Fruit fly (Drosophila melanogaster) whole organism, embryonic: ENCODE results near the gene CG15625.

Source experiments
- Awh ChIP-seq: fragments of 200-800 bp; sonication (Bioruptor generic); IDR thresholded peaks from 2 replicates; pipeline ENCODE4, ENCODE4 v1.3.6; 2022; ENCODE audit warnings: missing biosample characterization, missing genetic modification characterization
- Bteb2 ChIP-seq: fragments of 200-800 bp; sonication (Bioruptor generic); optimal IDR thresholded peaks from 2 replicates; lab custom pipeline; 2016; ENCODE audit warnings: missing biosample characterization, missing genetic modification characterization
- CG10366 ChIP-seq: fragments of 200-800 bp; sonication (Bioruptor generic); IDR thresholded peaks from 2 replicates; pipeline ENCODE4 v1.3.6; 2022; ENCODE audit warnings: missing biosample characterization, missing genetic modification characterization
- CG10565 ChIP-seq: fragments of 200-800 bp; sonication (Bioruptor generic); optimal IDR thresholded peaks from 3 replicates; lab custom pipeline; 2016; ENCODE audit warnings: missing biosample characterization, mild to moderate bottlenecking, missing genetic modification characterization
- CG11247 ChIP-seq: fragments of 200-800 bp; sonication (Bioruptor generic); IDR thresholded peaks from 2 replicates; pipeline ENCODE4 v1.3.6; 2022; ENCODE audit warnings: missing biosample characterization, missing genetic modification characterization
- CG12744 ChIP-seq: fragments of 200-800 bp; sonication (Bioruptor generic); optimal IDR thresholded peaks from 2 replicates; lab custom pipeline; 2016; ENCODE audit warnings: missing biosample characterization, missing genetic modification characterization
- CG15269 ChIP-seq: fragments of 200-800 bp; sonication (Bioruptor generic); optimal IDR thresholded peaks from 2 replicates; lab custom pipeline; 2018; ENCODE audit warnings: missing biosample characterization, mild to moderate bottlenecking, missing genetic modification characterization, moderate library complexity
- CG17328 ChIP-seq: fragments of 200-800 bp; sonication (Bioruptor generic); IDR thresholded peaks from 2 replicates; pipeline ENCODE4 v1.3.6; 2022; ENCODE audit warnings: missing biosample characterization, missing genetic modification characterization
- CG17829 ChIP-seq: fragments of 200-800 bp; optimal IDR thresholded peaks from 2 replicates; lab custom pipeline; 2019; ENCODE audit warnings: missing biosample characterization, mild to moderate bottlenecking, missing genetic modification characterization, moderate library complexity
- CG1832 ChIP-seq: fragments of 200-800 bp; sonication (Bioruptor generic); optimal IDR thresholded peaks from 2 replicates; lab custom pipeline; 2017; ENCODE audit warnings: missing biosample characterization, mild to moderate bottlenecking, missing genetic modification characterization, inconsistent platforms
- CG2120 ChIP-seq: fragments of 200-800 bp; sonication (Bioruptor generic); optimal IDR thresholded peaks from 3 replicates; lab custom pipeline; 2016; ENCODE audit warnings: missing biosample characterization, missing genetic modification characterization
- CG2199 ChIP-seq: fragments of 200-800 bp; sonication (Bioruptor generic); IDR thresholded peaks from 3 replicates; pipeline ENCODE4 v1.3.6; 2022; ENCODE audit warnings: missing biosample characterization, missing genetic modification characterization
- CG30403 ChIP-seq: fragments of 200-800 bp; sonication (Bioruptor generic); optimal IDR thresholded peaks from 3 replicates; lab custom pipeline; 2016; ENCODE audit warnings: missing biosample characterization, missing genetic modification characterization
- CG31365 ChIP-seq: fragments of 200-800 bp; sonication (Bioruptor generic); optimal IDR thresholded peaks from 2 replicates; lab custom pipeline; 2018; ENCODE audit warnings: missing biosample characterization, mild to moderate bottlenecking, missing genetic modification characterization
- CG34224 ChIP-seq: fragments of 200-800 bp; sonication (Bioruptor generic); IDR thresholded peaks from 3 replicates; pipeline ENCODE4 v1.3.6; 2022; ENCODE audit warnings: missing biosample characterization, missing genetic modification characterization; ENCODE audit not compliant: partially characterized antibody
- CG4282 ChIP-seq: fragments of 200-800 bp; sonication (Bioruptor generic); optimal IDR thresholded peaks from 2 replicates; lab custom pipeline; 2016; ENCODE audit warnings: missing biosample characterization, missing genetic modification characterization
- CG4360 ChIP-seq: fragments of 200-800 bp; sonication (Bioruptor generic); IDR thresholded peaks from 2 replicates; pipeline ENCODE4 v1.3.6; 2022; ENCODE audit warnings: missing biosample characterization, missing genetic modification characterization
- CG5180 ChIP-seq: fragments of 200-800 bp; sonication (Bioruptor generic); optimal IDR thresholded peaks from 3 replicates; lab custom pipeline; 2017; ENCODE audit warnings: missing biosample characterization, missing genetic modification characterization, mild to moderate bottlenecking, moderate library complexity, missing genetic modification reagents
- CG6683 ChIP-seq: fragments of 200-800 bp; sonication (Bioruptor generic); optimal IDR thresholded peaks from 2 replicates; lab custom pipeline; 2017; ENCODE audit warnings: missing biosample characterization, mild to moderate bottlenecking, missing genetic modification characterization, missing genetic modification reagents
- CG7839 ChIP-seq: fragments of 200-800 bp; sonication (Bioruptor generic); optimal IDR thresholded peaks from 3 replicates; lab custom pipeline; 2018; ENCODE audit warnings: missing biosample characterization, mild to moderate bottlenecking, missing genetic modification characterization, moderate library complexity
- CG8089 ChIP-seq: fragments of 200-800 bp; sonication (Bioruptor generic); optimal IDR thresholded peaks from 3 replicates; lab custom pipeline; 2016; ENCODE audit warnings: missing biosample characterization, missing genetic modification characterization
- CG9437 ChIP-seq: fragments of 200-800 bp; sonication (Bioruptor generic); optimal IDR thresholded peaks from 2 replicates; lab custom pipeline; 2018; ENCODE audit warnings: missing biosample characterization, mild to moderate bottlenecking, missing genetic modification characterization
- CG9817 ChIP-seq: fragments of 200-800 bp; sonication (Bioruptor generic); optimal IDR thresholded peaks from 2 replicates; lab custom pipeline; 2018; ENCODE audit warnings: missing biosample characterization, mild to moderate bottlenecking, missing genetic modification characterization, moderate library complexity
- CG9876 ChIP-seq: fragments of 200-800 bp; sonication (Bioruptor generic); optimal IDR thresholded peaks from 2 replicates; lab custom pipeline; 2016; ENCODE audit warnings: missing biosample characterization, missing genetic modification characterization
- Dip2 ChIP-seq: fragments of 200-800 bp; sonication (Bioruptor generic); IDR thresholded peaks from 2 replicates; pipeline ENCODE4 v1.3.6; 2022; ENCODE audit warnings: missing biosample characterization, missing genetic modification characterization
- Dll ChIP-seq: fragments of 200-800 bp; sonication (Bioruptor generic); IDR thresholded peaks from 4 replicates; pipeline ENCODE4 v1.3.6; 2022; ENCODE audit warnings: missing biosample characterization, missing genetic modification characterization; ENCODE audit not compliant: partially characterized antibody
- Gsc ChIP-seq: fragments of 200-800 bp; sonication (Bioruptor generic); IDR thresholded peaks from 2 replicates; pipeline ENCODE4 v1.3.6; 2022; ENCODE audit warnings: missing biosample characterization, missing genetic modification characterization
- HLHmδ ChIP-seq: fragments of 200-800 bp; sonication (Bioruptor generic); optimal IDR thresholded peaks from 2 replicates; lab custom pipeline; 2018; ENCODE audit warnings: missing biosample characterization, mild to moderate bottlenecking, missing genetic modification characterization, moderate library complexity
- Hmx ChIP-seq: fragments of 200-800 bp; sonication (Bioruptor generic); optimal IDR thresholded peaks from 2 replicates; lab custom pipeline; 2016; ENCODE audit warnings: missing biosample characterization, missing genetic modification characterization
- Hsf ChIP-seq: fragments of 200-800 bp; sonication (Bioruptor generic); optimal IDR thresholded peaks from 3 replicates; lab custom pipeline; 2016; ENCODE audit warnings: missing biosample characterization, missing genetic modification characterization
- NFAT ChIP-seq: fragments of 200-800 bp; sonication (Bioruptor generic); IDR thresholded peaks from 2 replicates; pipeline ENCODE4 v1.3.6; 2022; ENCODE audit warnings: missing biosample characterization, missing genetic modification characterization
- Optix ChIP-seq: fragments of 200-800 bp; sonication (Bioruptor generic); IDR thresholded peaks from 3 replicates; pipeline ENCODE4 v1.3.6; 2022; ENCODE audit warnings: missing biosample characterization, missing genetic modification characterization
- PHDP ChIP-seq: fragments of 200-800 bp; sonication (Bioruptor generic); optimal IDR thresholded peaks from 3 replicates; lab custom pipeline; 2018; ENCODE audit warnings: missing biosample characterization, mild to moderate bottlenecking, missing genetic modification characterization, moderate library complexity
- Sry-β ChIP-seq: fragments of 200-800 bp; sonication (Bioruptor generic); optimal IDR thresholded peaks from 2 replicates; lab custom pipeline; 2018; ENCODE audit warnings: missing biosample characterization, mild to moderate bottlenecking, missing genetic modification characterization, moderate library complexity
- Sry-δ ChIP-seq: fragments of 200-800 bp; sonication (Bioruptor generic); optimal IDR thresholded peaks from 2 replicates; lab custom pipeline; 2016; ENCODE audit warnings: missing biosample characterization, missing genetic modification characterization
- Trl ChIP-seq, 3 experiments: fragments of >200 bp in 2 of 3; fragments of 200-800 bp in 1 of 3; sonication (Bioruptor generic) in 1 of 3; optimal IDR thresholded peaks; 2 replicates in 1 of 3; 3 replicates in 2 of 3; lab custom pipeline; 2016 to 2017; ENCODE audit warnings: missing biosample characterization in 1 of 3, missing genetic modification characterization in 1 of 3
- cad ChIP-seq: fragments of >200 bp; optimal IDR thresholded peaks from 2 replicates; lab custom pipeline; 2017; ENCODE audit warnings: missing biosample characterization, missing genetic modification characterization
- en ChIP-seq: fragments of 200-800 bp; sonication (Bioruptor generic); optimal IDR thresholded peaks from 2 replicates; lab custom pipeline; 2016; ENCODE audit warnings: missing biosample characterization, missing genetic modification characterization
- fu2 ChIP-seq: fragments of 200-800 bp; sonication (Bioruptor generic); optimal IDR thresholded peaks from 2 replicates; lab custom pipeline; 2016; ENCODE audit warnings: missing biosample characterization, missing genetic modification characterization
- grau ChIP-seq: fragments of 200-800 bp; optimal IDR thresholded peaks from 3 replicates; lab custom pipeline; 2019; ENCODE audit warnings: missing biosample characterization, mild to moderate bottlenecking, missing genetic modification characterization, moderate library complexity
- gt ChIP-seq: fragments of 200-800 bp; sonication (Bioruptor generic); IDR thresholded peaks from 2 replicates; pipeline ENCODE4 v1.3.6; 2022; ENCODE audit warnings: missing biosample characterization, missing genetic modification characterization
- ham ChIP-seq: fragments of 200-800 bp; sonication (Bioruptor generic); IDR thresholded peaks from 2 replicates; pipeline ENCODE4 v1.3.6; 2022; ENCODE audit warnings: missing biosample characterization, missing genetic modification characterization
- ind ChIP-seq: fragments of 200-800 bp; sonication (Bioruptor generic); optimal IDR thresholded peaks from 3 replicates; lab custom pipeline; 2016; ENCODE audit warnings: missing biosample characterization, missing genetic modification characterization
- ken ChIP-seq: fragments of 200-800 bp; sonication (Bioruptor generic); IDR thresholded peaks from 3 replicates; pipeline ENCODE4 v1.3.6; 2022; ENCODE audit warnings: missing biosample characterization, missing genetic modification characterization
- org-1 ChIP-seq: fragments of 200-800 bp; sonication (Bioruptor generic); optimal IDR thresholded peaks from 2 replicates; lab custom pipeline; 2017; ENCODE audit warnings: missing biosample characterization, missing genetic modification characterization
- pita ChIP-seq: fragments of 200-800 bp; sonication (Bioruptor generic); optimal IDR thresholded peaks from 2 replicates; lab custom pipeline; 2017; ENCODE audit warnings: missing biosample characterization, mild to moderate bottlenecking, missing genetic modification characterization
- repo ChIP-seq: fragments of 200-800 bp; sonication (Bioruptor generic); optimal IDR thresholded peaks from 2 replicates; lab custom pipeline; 2016; ENCODE audit warnings: missing biosample characterization, missing genetic modification characterization
- shn ChIP-seq: fragments of 200-800 bp; sonication (Bioruptor generic); optimal IDR thresholded peaks from 3 replicates; lab custom pipeline; 2016; ENCODE audit warnings: missing biosample characterization, missing genetic modification characterization
- slou ChIP-seq: fragments of 200-800 bp; sonication (Bioruptor generic); optimal IDR thresholded peaks from 3 replicates; lab custom pipeline; 2016; ENCODE audit warnings: missing biosample characterization, missing genetic modification characterization
- so ChIP-seq: fragments of 200-800 bp; sonication (Bioruptor generic); IDR thresholded peaks from 3 replicates; pipeline ENCODE4 v1.3.6; 2022; ENCODE audit warnings: missing biosample characterization, missing genetic modification characterization
- ssp ChIP-seq: fragments of 200-800 bp; sonication (Bioruptor generic); IDR thresholded peaks from 2 replicates; pipeline ENCODE4 v1.3.6; 2022; ENCODE audit warnings: missing biosample characterization, missing genetic modification characterization
- zen2 ChIP-seq: fragments of 200-800 bp; sonication (Bioruptor generic); IDR thresholded peaks from 3 replicates; pipeline ENCODE4 v1.3.6; 2022; ENCODE audit warnings: missing biosample characterization, missing genetic modification characterization; ENCODE audit not compliant: partially characterized antibody

The CG15625 gene

dm6 chr2L:4856118-4856517 lies 33.7 kb upstream of the CG15625 start (continued):
- TF ChIP-seq org-1 (GFP tag; lab: Kevin White, UChicago) (peak; percentile 37), Sry-β (no peak), pita (GFP tag; lab: Kevin White, UChicago) (no peak), ham (no peak), Hmx (GFP tag; lab: Kevin White, UChicago) (no peak), CG9817 (tag; lab: Kevin White, UChicago) (peak; percentile 9), Bteb2 (GFP tag; lab: Kevin White, UChicago) (no peak), CG11247 (GFP tag; lab: Robert Waterston, UW) (no peak), CG34224 (no peak), CG30403 (GFP tag; lab: Kevin White, UChicago) (peak; percentile 60), CG2120 (GFP tag; lab: Kevin White, UChicago) (peak; percentile 66), repo (GFP tag; lab: Kevin White, UChicago) (no peak), CG31365 (tag; lab: Kevin White, UChicago) (no peak), CG9876 (no peak), shn (GFP tag; lab: Kevin White, UChicago) (no peak), CG7839 (tag; lab: Kevin White, UChicago) (peak; percentile 78), CG15269 (tag; lab: Kevin White, UChicago) (peak; percentile 71), PHDP (tag; lab: Kevin White, UChicago) (peak; percentile 83), Dip2 (GFP tag; lab: Robert Waterston, UW) (no peak), CG2199 (GFP tag; lab: Robert Waterston, UW) (no peak), CG5180 (GFP tag; lab: Kevin White, UChicago) (peak; percentile 13), en (GFP tag; lab: Kevin White, UChicago) (no peak), Trl (optimal IDR thresholded peaks at IDR 0.05; lab: Kevin White, UChicago) (no peak), Trl (GFP tag; optimal IDR thresholded peaks at IDR 0.05; lab: Kevin White, UChicago) (peak; percentile 26), CG17328 (GFP tag; lab: Robert Waterston, UW) (peak; percentile 74), ind (GFP tag; lab: Kevin White, UChicago) (peak; percentile 61), CG10565 (GFP tag; lab: Kevin White, UChicago) (no peak), ssp (GFP tag; lab: Robert Waterston, UW) (no peak), CG8089 (GFP tag; lab: Kevin White, UChicago) (no peak), NFAT (GFP tag; lab: Robert Waterston, UW) (no peak), CG4360 (GFP tag; lab: Robert Waterston, UW) (no peak), HLHmδ (no peak), so (GFP tag; lab: Robert Waterston, UW) (peak; percentile 53; the same call in 1 of the 3 replicates), CG6683 (GFP tag; lab: Kevin White, UChicago) (peak; percentile 52), CG10366 (GFP tag; lab: Robert Waterston, UW) (no peak; the same call in 1 of the 2 replicates), CG4282 (no peak), Sry-δ (GFP tag; lab: Kevin White, UChicago) (no peak), CG12744 (GFP tag; lab: Kevin White, UChicago) (no peak), Dll (no peak), zen2 (no peak), CG1832 (no peak), cad (no peak), fu2 (GFP tag; lab: Kevin White, UChicago) (no peak), grau (tag; lab: Kevin White, UChicago) (peak; percentile 59), Hsf (peak; percentile 18), ken (GFP tag; lab: Robert Waterston, UW) (no peak), gt (GFP tag; lab: Robert Waterston, UW) (no peak), CG9437 (GFP tag; lab: Kevin White, UChicago) (peak; percentile 50), Awh (peak; percentile 61; the same call in 1 of the 2 replicates), CG17829 (tag; lab: Kevin White, UChicago) (peak; percentile 70), Optix (GFP tag; lab: Robert Waterston, UW) (no peak), slou (GFP tag; lab: Kevin White, UChicago) (no peak), Gsc (GFP tag; lab: Robert Waterston, UW) (no peak)
